Fruit fly (Drosophila melanogaster) whole organism, embryonic: ENCODE data around the gene Osi18.

Source experiments
- Asciz ChIP-seq: fragments of 200-800 bp; sonication (Bioruptor generic); optimal IDR thresholded peaks from 2 replicates; lab custom pipeline; 2017; ENCODE audit warnings: missing biosample characterization, mild to moderate bottlenecking, missing genetic modification characterization, missing genetic modification reagents
- Atf6 ChIP-seq: fragments of 200-800 bp; sonication (Bioruptor generic); IDR thresholded peaks from 2 replicates; pipeline ENCODE4 v1.3.6; 2022; ENCODE audit warnings: missing biosample characterization, missing genetic modification characterization
- CG10431 ChIP-seq: fragments of 200-800 bp; sonication (Bioruptor generic); optimal IDR thresholded peaks from 3 replicates; lab custom pipeline; 2018; ENCODE audit warnings: missing biosample characterization, mild to moderate bottlenecking, missing genetic modification characterization
- CG11398 ChIP-seq: fragments of 200-800 bp; sonication (Bioruptor generic); optimal IDR thresholded peaks from 2 replicates; lab custom pipeline; 2016; ENCODE audit warnings: missing biosample characterization, missing genetic modification characterization
- CG12219 ChIP-seq: fragments of 200-800 bp; sonication (Bioruptor generic); optimal IDR thresholded peaks from 3 replicates; lab custom pipeline; 2018; ENCODE audit warnings: missing biosample characterization, mild to moderate bottlenecking, missing genetic modification characterization
- CG12236 ChIP-seq: fragments of 200-800 bp; sonication (Bioruptor generic); optimal IDR thresholded peaks from 2 replicates; lab custom pipeline; 2016; ENCODE audit warnings: missing biosample characterization, missing genetic modification characterization
- CG12659 ChIP-seq: fragments of 200-800 bp; sonication (Bioruptor generic); optimal IDR thresholded peaks from 3 replicates; lab custom pipeline; 2017; ENCODE audit warnings: mild to moderate bottlenecking, missing biosample characterization, missing genetic modification reagents, missing genetic modification characterization
- CG13287 ChIP-seq: fragments of 200-800 bp; sonication (Bioruptor generic); IDR thresholded peaks from 2 replicates; pipeline ENCODE4 v1.3.6; 2022; ENCODE audit warnings: missing biosample characterization, missing genetic modification characterization; ENCODE audit not compliant: partially characterized antibody
- CG13424 ChIP-seq: fragments of 200-800 bp; sonication (Bioruptor generic); optimal IDR thresholded peaks from 2 replicates; lab custom pipeline; 2019; ENCODE audit warnings: missing biosample characterization, mild to moderate bottlenecking, missing genetic modification characterization, moderate library complexity
- CG13894 ChIP-seq: fragments of 200-800 bp; sonication (Bioruptor generic); optimal IDR thresholded peaks from 3 replicates; lab custom pipeline; 2018; ENCODE audit warnings: missing biosample characterization, mild to moderate bottlenecking, missing genetic modification characterization, moderate library complexity
- CG1529 ChIP-seq: fragments of 200-800 bp; sonication (Bioruptor generic); optimal IDR thresholded peaks from 3 replicates; lab custom pipeline; 2018; ENCODE audit warnings: missing biosample characterization, missing genetic modification characterization
- CG1647 ChIP-seq: fragments of 200-800 bp; sonication (Bioruptor generic); optimal IDR thresholded peaks from 3 replicates; lab custom pipeline; 2016; ENCODE audit warnings: missing biosample characterization, missing genetic modification characterization
- CG2678 ChIP-seq: fragments of 200-800 bp; sonication (Bioruptor generic); optimal IDR thresholded peaks from 3 replicates; lab custom pipeline; 2019; ENCODE audit warnings: missing biosample characterization, mild to moderate bottlenecking, missing genetic modification characterization, moderate library complexity
- CG31365 ChIP-seq: fragments of 200-800 bp; sonication (Bioruptor generic); optimal IDR thresholded peaks from 2 replicates; lab custom pipeline; 2018; ENCODE audit warnings: missing biosample characterization, mild to moderate bottlenecking, missing genetic modification characterization
- CG33557 ChIP-seq: fragments of 200-800 bp; sonication (Bioruptor generic); optimal IDR thresholded peaks from 2 replicates; lab custom pipeline; 2019; ENCODE audit warnings: missing biosample characterization, mild to moderate bottlenecking, missing genetic modification characterization, moderate library complexity
- CG3726 ChIP-seq: fragments of 200-800 bp; sonication (Bioruptor generic); IDR thresholded peaks from 3 replicates; pipeline ENCODE4, ENCODE4 v1.3.6; 2022; ENCODE audit warnings: missing biosample characterization, missing genetic modification characterization
- CG5245 ChIP-seq: fragments of 200-800 bp; sonication (Bioruptor generic); optimal IDR thresholded peaks from 3 replicates; lab custom pipeline; 2016; ENCODE audit warnings: missing biosample characterization, missing genetic modification characterization
- CG7839 ChIP-seq: fragments of 200-800 bp; sonication (Bioruptor generic); optimal IDR thresholded peaks from 3 replicates; lab custom pipeline; 2018; ENCODE audit warnings: missing biosample characterization, mild to moderate bottlenecking, missing genetic modification characterization, moderate library complexity
- CG7963 ChIP-seq: fragments of 200-800 bp; sonication (Bioruptor generic); IDR thresholded peaks from 3 replicates; pipeline ENCODE4 v1.3.6; 2022; ENCODE audit warnings: missing biosample characterization, missing genetic modification characterization; ENCODE audit not compliant: partially characterized antibody
- CG8290 ChIP-seq, 3 experiments: fragments of 200-800 bp; sonication (Bioruptor generic); optimal IDR thresholded peaks; 2 replicates each; lab custom pipeline; 2016 to 2019; ENCODE audit warnings: missing biosample characterization in 3 of 3, missing genetic modification characterization in 3 of 3, mild to moderate bottlenecking in 2 of 3, moderate library complexity in 1 of 3
- CG8924 ChIP-seq: fragments of 200-800 bp; optimal IDR thresholded peaks from 3 replicates; lab custom pipeline; 2019; ENCODE audit warnings: missing biosample characterization, mild to moderate bottlenecking, missing genetic modification characterization, moderate library complexity
- CTCF ChIP-seq: fragments of 200-800 bp; sonication (Bioruptor generic); optimal IDR thresholded peaks from 2 replicates; lab custom pipeline; 2017; ENCODE audit warnings: missing biosample characterization, mild to moderate bottlenecking, missing genetic modification characterization, moderate library complexity
- D ChIP-seq, 2 experiments: fragments of 200-800 bp in 1 of 2; fragments of >200 bp in 1 of 2; sonication (Bioruptor generic) in 1 of 2; optimal IDR thresholded peaks; 2 replicates in 1 of 2; 3 replicates in 1 of 2; lab custom pipeline; 2017; ENCODE audit warnings: mild to moderate bottlenecking in 1 of 2, missing biosample characterization in 1 of 2, missing genetic modification characterization in 1 of 2, missing genetic modification reagents in 1 of 2
- Dref ChIP-seq: fragments of 200-800 bp; sonication (Bioruptor generic); IDR thresholded peaks from 2 replicates; pipeline ENCODE4 v1.3.6; 2022; ENCODE audit warnings: missing biosample characterization, missing genetic modification characterization
- Fer1 ChIP-seq: fragments of 200-800 bp; sonication (Bioruptor generic); optimal IDR thresholded peaks from 2 replicates; lab custom pipeline; 2017; ENCODE audit warnings: missing biosample characterization, mild to moderate bottlenecking, missing genetic modification characterization
- Gug ChIP-seq: fragments of 200-800 bp; sonication (Bioruptor generic); IDR thresholded peaks from 4 replicates; pipeline ENCODE4 v1.3.6; 2022; ENCODE audit warnings: missing biosample characterization, missing genetic modification characterization
- HmgD ChIP-seq: fragments of 200-800 bp; sonication (Bioruptor generic); optimal IDR thresholded peaks from 3 replicates; lab custom pipeline; 2016; ENCODE audit warnings: missing biosample characterization, missing genetic modification characterization
- Jarid2 ChIP-seq: fragments of 200-800 bp; sonication (Bioruptor generic); optimal IDR thresholded peaks from 3 replicates; lab custom pipeline; 2017; ENCODE audit warnings: mild to moderate bottlenecking, missing biosample characterization, missing genetic modification reagents, missing genetic modification characterization
- Oli ChIP-seq: fragments of 200-800 bp; sonication (Bioruptor generic); optimal IDR thresholded peaks from 2 replicates; lab custom pipeline; 2018; ENCODE audit warnings: missing biosample characterization, mild to moderate bottlenecking, missing genetic modification characterization, moderate library complexity
- Side ChIP-seq: fragments of 200-800 bp; sonication (Bioruptor generic); optimal IDR thresholded peaks from 2 replicates; lab custom pipeline; 2016; ENCODE audit warnings: missing biosample characterization, missing genetic modification characterization
- Sox102F ChIP-seq: fragments of 200-800 bp; sonication (Bioruptor generic); optimal IDR thresholded peaks from 2 replicates; lab custom pipeline; 2018; ENCODE audit warnings: missing biosample characterization, mild to moderate bottlenecking, missing genetic modification characterization, moderate library complexity
- Tbp ChIP-seq: fragments of >200 bp; optimal IDR thresholded peaks from 2 replicates; lab custom pipeline; 2018; ENCODE audit warnings: missing biosample characterization, missing genetic modification characterization
- Usf ChIP-seq: fragments of 200-800 bp; sonication (Bioruptor generic); optimal IDR thresholded peaks from 2 replicates; lab custom pipeline; 2017; ENCODE audit warnings: missing genotype, missing biosample characterization, missing genetic modification characterization
- al ChIP-seq: fragments of 200-800 bp; sonication (Bioruptor generic); IDR thresholded peaks from 2 replicates; pipeline ENCODE4 v1.3.6; 2022; ENCODE audit warnings: missing biosample characterization, missing genetic modification characterization
- bsh ChIP-seq, 2 experiments: fragments of 200-800 bp; sonication (Bioruptor generic); optimal IDR thresholded peaks; 2 replicates each; lab custom pipeline; 2017 to 2018; ENCODE audit warnings: mild to moderate bottlenecking in 2 of 2, missing biosample characterization in 2 of 2, missing genetic modification characterization in 2 of 2, moderate library complexity in 1 of 2
- chn ChIP-seq: fragments of 200-800 bp; sonication (Bioruptor generic); optimal IDR thresholded peaks from 2 replicates; lab custom pipeline; 2016; ENCODE audit warnings: missing biosample characterization, missing genetic modification characterization
- fru ChIP-seq: fragments of >200 bp; optimal IDR thresholded peaks from 2 replicates; lab custom pipeline; 2017
- lola ChIP-seq, 3 experiments: fragments of >200 bp in 2 of 3; fragments of 200-800 bp in 1 of 3; sonication (Bioruptor generic) in 1 of 3; optimal IDR thresholded peaks; 2 replicates each; lab custom pipeline; 2017 to 2019; ENCODE audit warnings: missing biosample characterization in 3 of 3, missing genetic modification characterization in 3 of 3, mild to moderate bottlenecking in 1 of 3, moderate library complexity in 1 of 3
- lov ChIP-seq, 2 experiments: fragments of 200-800 bp in 1 of 2; fragments of >200 bp in 1 of 2; sonication (Bioruptor generic) in 1 of 2; IDR thresholded peaks in 1 of 2; optimal IDR thresholded peaks in 1 of 2; 2 replicates in 1 of 2; 3 replicates in 1 of 2; pipeline versions ENCODE4 v1.3.6 to Lab custom; 2017 to 2022; ENCODE audit warnings: missing biosample characterization in 1 of 2, missing genetic modification characterization in 1 of 2
- mirr ChIP-seq: fragments of 200-800 bp; sonication (Bioruptor generic); optimal IDR thresholded peaks from 3 replicates; lab custom pipeline; 2018; ENCODE audit warnings: missing biosample characterization, mild to moderate bottlenecking, missing genetic modification characterization
- mld ChIP-seq: fragments of 200-800 bp; sonication (Bioruptor generic); IDR thresholded peaks from 3 replicates; pipeline ENCODE4 v1.3.6; 2022; ENCODE audit warnings: missing biosample characterization, missing genetic modification characterization; ENCODE audit not compliant: partially characterized antibody
- odd ChIP-seq: fragments of 200-800 bp; sonication (Bioruptor generic); optimal IDR thresholded peaks from 2 replicates; lab custom pipeline; 2017; ENCODE audit warnings: missing biosample characterization, mild to moderate bottlenecking, missing genetic modification characterization
- pb ChIP-seq: fragments of 200-800 bp; sonication (Bioruptor generic); optimal IDR thresholded peaks from 3 replicates; lab custom pipeline; 2016; ENCODE audit warnings: missing biosample characterization, missing genetic modification characterization
- rib ChIP-seq: fragments of 200-800 bp; sonication (Bioruptor generic); IDR thresholded peaks from 2 replicates; pipeline ENCODE4 v1.3.6; 2022; ENCODE audit warnings: missing biosample characterization, missing genetic modification characterization
- scrt ChIP-seq: fragments of 200-800 bp; sonication (Bioruptor generic); optimal IDR thresholded peaks from 2 replicates; lab custom pipeline; 2018; ENCODE audit warnings: missing biosample characterization, mild to moderate bottlenecking, missing genetic modification characterization, moderate library complexity
- stwl ChIP-seq: fragments of 200-800 bp; sonication (Bioruptor generic); optimal IDR thresholded peaks from 3 replicates; lab custom pipeline; 2018; ENCODE audit warnings: missing biosample characterization, mild to moderate bottlenecking, missing genetic modification characterization, moderate library complexity
- tgo ChIP-seq: fragments of 200-800 bp; sonication (Bioruptor generic); IDR thresholded peaks from 3 replicates; pipeline ENCODE4 v1.3.6; 2022; ENCODE audit warnings: missing biosample characterization, missing genetic modification characterization
- trem ChIP-seq: fragments of 200-800 bp; optimal IDR thresholded peaks from 3 replicates; lab custom pipeline; 2019; ENCODE audit warnings: missing biosample characterization, mild to moderate bottlenecking, missing genetic modification characterization, moderate library complexity
- z ChIP-seq: fragments of 200-800 bp; sonication (Bioruptor generic); IDR thresholded peaks from 3 replicates; pipeline ENCODE4 v1.3.6; 2022; ENCODE audit warnings: missing biosample characterization, missing genetic modification characterization

Gene Osi18

dm6 chr3R:6368100-6368499, 38.1 kb downstream of the Osi18 start, which contains the start of gene CG42724 (continued):
- TF ChIP-seq bsh (GFP tag; optimal IDR thresholded peaks at IDR 0.05; lab: Kevin White, UChicago) (no peak), CG12236 (GFP tag; lab: Kevin White, UChicago) (peak; percentile 50), odd (GFP tag; lab: Kevin White, UChicago) (no peak), CG8290 (GFP tag; optimal IDR thresholded peaks at IDR 0.05; lab: Kevin White, UChicago) (peak; percentile 97), CG8290 (tag; optimal IDR thresholded peaks at IDR 0.05; lab: Kevin White, UChicago) (peak; percentile 82 to 96), mld (GFP tag; lab: Robert Waterston, UW) (no peak), CG13424 (peak; percentile 67), rib (GFP tag; lab: Robert Waterston, UW) (no peak), chn (GFP tag; lab: Kevin White, UChicago) (peak; percentile 80), CG10431 (GFP tag; lab: Kevin White, UChicago) (no peak), lola (GFP tag; optimal IDR thresholded peaks at IDR 0.05; lab: Kevin White, UChicago) (no peak), Atf6 (peak; percentile 36; the same call in 1 of the 2 replicates), fru (lab: Kevin White, UChicago) (peak; percentile 60), Jarid2 (no peak), Side (GFP tag; lab: Kevin White, UChicago) (peak; percentile 77), CG7963 (GFP tag; lab: Robert Waterston, UW) (no peak), Tbp (GFP tag; lab: Kevin White, UChicago) (no peak), trem (tag; lab: Kevin White, UChicago) (peak; percentile 71), CG1647 (GFP tag; lab: Kevin White, UChicago) (peak; percentile 70), stwl (tag; lab: Kevin White, UChicago) (peak; percentile 57), CG2678 (no peak), CG7839 (tag; lab: Kevin White, UChicago) (no peak), CG3726 (no peak), Dref (GFP tag; lab: Robert Waterston, UW) (peak; percentile 79), CG12219 (GFP tag; lab: Kevin White, UChicago) (no peak), CG12659 (GFP tag; lab: Kevin White, UChicago) (peak; percentile 67), CG13894 (tag; lab: Kevin White, UChicago) (no peak), al (peak; percentile 32; the same call in 1 of the 2 replicates), Gug (GFP tag; lab: Robert Waterston, UW) (peak; percentile 60; the same call in 2 of the 4 replicates), Asciz (GFP tag; lab: Kevin White, UChicago) (no peak), Sox102F (GFP tag; lab: Kevin White, UChicago) (no peak), CG13287 (peak; percentile 8; the same call in 1 of the 2 replicates), Usf (GFP tag; lab: Kevin White, UChicago) (no peak), D (optimal IDR thresholded peaks at IDR 0.05; lab: Kevin White, UChicago) (peak; percentile 72), D (GFP tag; optimal IDR thresholded peaks at IDR 0.05; lab: Kevin White, UChicago) (no peak), Fer1 (GFP tag; lab: Kevin White, UChicago) (no peak), CG1529 (GFP tag; lab: Kevin White, UChicago) (no peak), pb (GFP tag; lab: Kevin White, UChicago) (peak; percentile 9), tgo (GFP tag; lab: Robert Waterston, UW) (peak; percentile 59), mirr (GFP tag; lab: Kevin White, UChicago) (no peak), CG5245 (GFP tag; lab: Kevin White, UChicago) (no peak), lov (optimal IDR thresholded peaks at IDR 0.05; lab: Kevin White, UChicago) (no peak), lov (GFP tag; IDR thresholded peaks at IDR 0.05; lab: Robert Waterston, UW) (0 out of 3 replicates have a peak, but pooled peaks have one; percentile 32), CG11398 (GFP tag; lab: Kevin White, UChicago) (peak; percentile 52), scrt (GFP tag; lab: Kevin White, UChicago) (no peak), z (GFP tag; lab: Robert Waterston, UW) (no peak), CG31365 (no peak), HmgD (GFP tag; lab: Kevin White, UChicago) (peak; percentile 48), CTCF (GFP tag; lab: Kevin White, UChicago) (no peak), Oli (no peak), CG33557 (GFP tag; lab: Kevin White, UChicago) (no peak), CG8924 (tag; lab: Kevin White, UChicago) (no peak)
